ENCODE assay signal across 1 fruit fly cellular context in the genomic region with DNA sequence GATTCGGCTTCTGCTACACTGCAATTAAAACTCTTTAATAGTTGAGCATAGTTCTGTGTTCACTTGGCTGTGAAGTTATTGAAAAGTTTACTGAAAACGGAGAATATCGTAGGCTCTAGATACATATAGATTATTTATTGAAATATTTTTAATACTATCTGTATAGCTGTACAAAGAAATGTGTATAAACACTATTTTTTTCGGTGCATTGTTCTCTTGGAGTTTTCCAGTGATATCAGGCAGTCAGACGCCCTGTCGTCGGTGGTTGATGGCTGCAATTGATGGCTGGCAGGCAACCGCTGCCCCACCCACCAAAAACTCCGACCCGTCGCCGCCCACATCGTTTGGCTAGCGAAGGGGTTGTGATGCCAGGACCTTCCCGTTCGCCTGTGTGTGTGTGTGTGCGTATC.
TF ChIP-seq lines count a peak whose summit lies in the region.

No protein-coding gene starts in this region.

TF ChIP-seq in whole organism, embryonic, 481 proteins besides CTCF, POLR2A, EP300 and RAD21 (continued from another document and continues in another):
- TF ChIP-seq CG10274 (GFP tag; optimal IDR thresholded peaks at IDR 0.05; lab: Kevin White, UChicago), result no peak
- peak; percentile 40; the same call in 1 of the 2 replicates for TF ChIP-seq H2.0 (GFP tag; IDR thresholded peaks at IDR 0.05; lab: Robert Waterston, UW)
- peak; percentile 21; the same call in 1 of the 2 replicates for TF ChIP-seq onecut (GFP tag; IDR thresholded peaks at IDR 0.05; lab: Robert Waterston, UW)
- peak; percentile 54 for TF ChIP-seq CG6689 (GFP tag; IDR thresholded peaks at IDR 0.05; lab: Robert Waterston, UW)
- peak; percentile 21 for TF ChIP-seq CG18619 (GFP tag; optimal IDR thresholded peaks at IDR 0.05; lab: Kevin White, UChicago)
- TF ChIP-seq CG9817 (tag; optimal IDR thresholded peaks at IDR 0.05; lab: Kevin White, UChicago), result peak; percentile 13
- TF ChIP-seq bcd (GFP tag; optimal IDR thresholded peaks at IDR 0.05; lab: Kevin White, UChicago), result peak; percentile 37
- TF ChIP-seq CG11504 (tag; optimal IDR thresholded peaks at IDR 0.05; lab: Kevin White, UChicago), result peak; percentile 70
- peak; percentile 40 for TF ChIP-seq Ssrp (tag; optimal IDR thresholded peaks at IDR 0.05; lab: Kevin White, UChicago)
- TF ChIP-seq dmrt99B (tag; optimal IDR thresholded peaks at IDR 0.05; lab: Kevin White, UChicago), result peak; percentile 68
- peak; percentile 64 for TF ChIP-seq CG15601 (tag; optimal IDR thresholded peaks at IDR 0.05; lab: Kevin White, UChicago)
- peak in 1 of 3 experiments; percentile 60 for TF ChIP-seq lola (GFP tag; optimal IDR thresholded peaks at IDR 0.05; lab: Kevin White, UChicago)
- no peak for TF ChIP-seq HmgZ (tag; optimal IDR thresholded peaks at IDR 0.05; lab: Kevin White, UChicago)
- 0 out of 3 replicates have a peak, but pooled peaks have one; percentile 44 for TF ChIP-seq CG17361 (GFP tag; IDR thresholded peaks at IDR 0.05; lab: Robert Waterston, UW)
- TF ChIP-seq slou (GFP tag; optimal IDR thresholded peaks at IDR 0.05; lab: Kevin White, UChicago), result peak; percentile 34
- peak; percentile 50 for TF ChIP-seq Deaf1 (tag; optimal IDR thresholded peaks at IDR 0.05; lab: Kevin White, UChicago)
- peak; percentile 53 for TF ChIP-seq CG8388 (GFP tag; optimal IDR thresholded peaks at IDR 0.05; lab: Kevin White, UChicago)
- TF ChIP-seq dimm (GFP tag; IDR thresholded peaks at IDR 0.05; lab: Robert Waterston, UW), result no peak
- peak; percentile 56 for TF ChIP-seq Kr (GFP tag; optimal IDR thresholded peaks at IDR 0.05; lab: Kevin White, UChicago)
- peak; percentile 50 for TF ChIP-seq CG4820 (GFP tag; optimal IDR thresholded peaks at IDR 0.05; lab: Kevin White, UChicago)
- peak; percentile 43 for TF ChIP-seq Sox100B (GFP tag; optimal IDR thresholded peaks at IDR 0.05; lab: Kevin White, UChicago)
- TF ChIP-seq corto (GFP tag; optimal IDR thresholded peaks at IDR 0.05; lab: Kevin White, UChicago), result peak; percentile 39
- TF ChIP-seq luna (GFP tag; optimal IDR thresholded peaks at IDR 0.05; lab: Kevin White, UChicago), result no peak
- TF ChIP-seq CG9215 (GFP tag; IDR thresholded peaks at IDR 0.05; lab: Robert Waterston, UW), result 0 out of 2 replicates have a peak, but pooled peaks have one; percentile 6
- TF ChIP-seq Atf-2 (GFP tag; optimal IDR thresholded peaks at IDR 0.05; lab: Kevin White, UChicago), result no peak
- TF ChIP-seq az2 (GFP tag; optimal IDR thresholded peaks at IDR 0.05; lab: Kevin White, UChicago), result peak; percentile 38
- peak; percentile 57 for TF ChIP-seq D19A (tag; optimal IDR thresholded peaks at IDR 0.05; lab: Kevin White, UChicago)
- no peak for TF ChIP-seq ab (GFP tag; optimal IDR thresholded peaks at IDR 0.05; lab: Kevin White, UChicago)
- no peak for TF ChIP-seq CG11723 (GFP tag; optimal IDR thresholded peaks at IDR 0.05; lab: Kevin White, UChicago)
- peak; percentile 6 for TF ChIP-seq CG1602 (GFP tag; optimal IDR thresholded peaks at IDR 0.05; lab: Kevin White, UChicago)
- no peak for TF ChIP-seq pho (GFP tag; optimal IDR thresholded peaks at IDR 0.05; lab: Kevin White, UChicago)
- no peak for TF ChIP-seq Jarid2 (GFP tag; optimal IDR thresholded peaks at IDR 0.05; lab: Kevin White, UChicago)
- no peak for TF ChIP-seq pan (optimal IDR thresholded peaks at IDR 0.05; lab: Kevin White, UChicago)
- peak in 1 of 2 experiments; percentile 40 for TF ChIP-seq pan (GFP tag; optimal IDR thresholded peaks at IDR 0.05 in 1 of 2, IDR thresholded peaks at IDR 0.05 in 1 of 2)
- TF ChIP-seq gem (tag; optimal IDR thresholded peaks at IDR 0.05; lab: Kevin White, UChicago), result peak; percentile 74
- peak; percentile 63 for TF ChIP-seq CG7556 (GFP tag; optimal IDR thresholded peaks at IDR 0.05; lab: Kevin White, UChicago)
- no peak for TF ChIP-seq Dp (GFP tag; optimal IDR thresholded peaks at IDR 0.05; lab: Kevin White, UChicago)
- peak in 1 of 2 experiments; percentile 63 for TF ChIP-seq Hr51 (GFP tag; optimal IDR thresholded peaks at IDR 0.05; lab: Kevin White, UChicago)
- TF ChIP-seq CoRest (tag; optimal IDR thresholded peaks at IDR 0.05; lab: Kevin White, UChicago), result peak; percentile 54
- peak; percentile 2 for TF ChIP-seq CG13775 (GFP tag; optimal IDR thresholded peaks at IDR 0.05; lab: Kevin White, UChicago)
- peak; percentile 18 for TF ChIP-seq CG31388 (GFP tag; optimal IDR thresholded peaks at IDR 0.05; lab: Kevin White, UChicago)
- TF ChIP-seq prd (optimal IDR thresholded peaks at IDR 0.05; lab: Kevin White, UChicago), result no peak
- peak; percentile 54; the same call in 1 of the 3 replicates for TF ChIP-seq prd (GFP tag; IDR thresholded peaks at IDR 0.05; lab: Robert Waterston, UW)
- peak; percentile 56 for TF ChIP-seq CG18599 (GFP tag; optimal IDR thresholded peaks at IDR 0.05; lab: Kevin White, UChicago)
- TF ChIP-seq pros (GFP tag; optimal IDR thresholded peaks at IDR 0.05; lab: Kevin White, UChicago), result peak; percentile 83
- peak; percentile 43 for TF ChIP-seq Ptx1 (GFP tag; IDR thresholded peaks at IDR 0.05; lab: Robert Waterston, UW)
- peak; percentile 9 for TF ChIP-seq Abd-B (GFP tag; optimal IDR thresholded peaks at IDR 0.05; lab: Kevin White, UChicago)
- TF ChIP-seq CG12236 (GFP tag; optimal IDR thresholded peaks at IDR 0.05; lab: Kevin White, UChicago), result no peak
- TF ChIP-seq Xrp1 (GFP tag; IDR thresholded peaks at IDR 0.05; lab: Robert Waterston, UW), result peak; percentile 70; the same call in 1 of the 2 replicates
- peak; percentile 43 for TF ChIP-seq CG6254 (GFP tag; optimal IDR thresholded peaks at IDR 0.05; lab: Kevin White, UChicago)
- no peak for TF ChIP-seq Bdp1 (GFP tag; optimal IDR thresholded peaks at IDR 0.05; lab: Kevin White, UChicago)
- peak; percentile 43; the same call in 1 of the 3 replicates for TF ChIP-seq tgo (GFP tag; IDR thresholded peaks at IDR 0.05; lab: Robert Waterston, UW)
- TF ChIP-seq zf30C (GFP tag; optimal IDR thresholded peaks at IDR 0.05; lab: Kevin White, UChicago), result peak; percentile 72
- peak; percentile 66 for TF ChIP-seq HLH3B (GFP tag; IDR thresholded peaks at IDR 0.05; lab: Robert Waterston, UW)
- peak; percentile 49 for TF ChIP-seq lab (GFP tag; optimal IDR thresholded peaks at IDR 0.05; lab: Kevin White, UChicago)
- peak; percentile 5 for TF ChIP-seq CG12659 (GFP tag; optimal IDR thresholded peaks at IDR 0.05; lab: Kevin White, UChicago)
- peak; percentile 14 for TF ChIP-seq Max (GFP tag; optimal IDR thresholded peaks at IDR 0.05; lab: Kevin White, UChicago)
- peak; percentile 40; the same call in 1 of the 2 replicates for TF ChIP-seq sisA (GFP tag; IDR thresholded peaks at IDR 0.05; lab: Robert Waterston, UW)
- peak; percentile 28 for TF ChIP-seq ATbp (GFP tag; optimal IDR thresholded peaks at IDR 0.05; lab: Kevin White, UChicago)
- no peak for TF ChIP-seq ftz-f1 (GFP tag; optimal IDR thresholded peaks at IDR 0.05; lab: Kevin White, UChicago)
- peak; percentile 75 for TF ChIP-seq CG7839 (tag; optimal IDR thresholded peaks at IDR 0.05; lab: Kevin White, UChicago)
- peak; percentile 40; the same call in 1 of the 3 replicates for TF ChIP-seq croc (GFP tag; conservative IDR thresholded peaks at IDR 0.05; lab: Robert Waterston, UW)
- TF ChIP-seq unpg (GFP tag; optimal IDR thresholded peaks at IDR 0.05; lab: Kevin White, UChicago), result peak; percentile 61
- peak; percentile 49; the same call in 1 of the 2 replicates for TF ChIP-seq ranshi (GFP tag; IDR thresholded peaks at IDR 0.05; lab: Robert Waterston, UW)
- TF ChIP-seq ci (GFP tag; IDR thresholded peaks at IDR 0.05; lab: Robert Waterston, UW), result peak; percentile 69; the same call in 2 of the 3 replicates
- TF ChIP-seq CG33213 (GFP tag; optimal IDR thresholded peaks at IDR 0.05; lab: Kevin White, UChicago), result no peak
- peak in 1 of 2 experiments; percentile 75 for TF ChIP-seq eve (GFP tag; optimal IDR thresholded peaks at IDR 0.05; lab: Kevin White, UChicago)
- TF ChIP-seq hkb (optimal IDR thresholded peaks at IDR 0.05; lab: Kevin White, UChicago), result no peak
- peak; percentile 46; the same call in 1 of the 2 replicates for TF ChIP-seq hkb (GFP tag; IDR thresholded peaks at IDR 0.05; lab: Robert Waterston, UW)
- TF ChIP-seq Blimp-1 (GFP tag; optimal IDR thresholded peaks at IDR 0.05; lab: Kevin White, UChicago), result peak; percentile 49
- TF ChIP-seq CG17328 (GFP tag; IDR thresholded peaks at IDR 0.05; lab: Robert Waterston, UW), result peak; percentile 44; the same call in 1 of the 2 replicates
- TF ChIP-seq gcm (GFP tag; optimal IDR thresholded peaks at IDR 0.05; lab: Kevin White, UChicago), result peak; percentile 5
- peak; percentile 58 for TF ChIP-seq CG8924 (tag; optimal IDR thresholded peaks at IDR 0.05; lab: Kevin White, UChicago)
- TF ChIP-seq Nf-YC (tag; optimal IDR thresholded peaks at IDR 0.05; lab: Kevin White, UChicago), result peak; percentile 50
- no peak for TF ChIP-seq CG8478 (optimal IDR thresholded peaks at IDR 0.05; lab: Kevin White, UChicago)
- peak; percentile 33 for TF ChIP-seq pum (GFP tag; optimal IDR thresholded peaks at IDR 0.05; lab: Kevin White, UChicago)
- no peak for TF ChIP-seq CG14965 (GFP tag; optimal IDR thresholded peaks at IDR 0.05; lab: Kevin White, UChicago; ENCODE audit: borderline replicate concordance)
- TF ChIP-seq CG6854 (GFP tag; optimal IDR thresholded peaks at IDR 0.05; lab: Kevin White, UChicago), result no peak
- TF ChIP-seq Xbp1 (GFP tag; optimal IDR thresholded peaks at IDR 0.05; lab: Kevin White, UChicago), result peak; percentile 22
- TF ChIP-seq Stat92E (GFP tag; optimal IDR thresholded peaks at IDR 0.05; lab: Kevin White, UChicago), result peak in 1 of 3 experiments; percentile 25
- TF ChIP-seq CG2202 (tag; optimal IDR thresholded peaks at IDR 0.05; lab: Kevin White, UChicago), result peak; percentile 18
- 0 out of 2 replicates have a peak, but pooled peaks have one; percentile 28 for TF ChIP-seq CG32532 (GFP tag; IDR thresholded peaks at IDR 0.05; lab: Robert Waterston, UW)
- TF ChIP-seq bsh (GFP tag; optimal IDR thresholded peaks at IDR 0.05; lab: Kevin White, UChicago), result peak in 1 of 2 experiments; percentile 77
- peak; percentile 12 for TF ChIP-seq CG1603 (tag; optimal IDR thresholded peaks at IDR 0.05; lab: Kevin White, UChicago)
- TF ChIP-seq ac (GFP tag; optimal IDR thresholded peaks at IDR 0.05; lab: Kevin White, UChicago), result no peak
- TF ChIP-seq ssp (GFP tag; IDR thresholded peaks at IDR 0.05; lab: Robert Waterston, UW), result 0 out of 2 replicates have a peak, but pooled peaks have one; percentile 5
- TF ChIP-seq rib (GFP tag; IDR thresholded peaks at IDR 0.05; lab: Robert Waterston, UW), result no peak
- no peak for TF ChIP-seq CG9797 (GFP tag; optimal IDR thresholded peaks at IDR 0.05; lab: Kevin White, UChicago)
- TF ChIP-seq CG15696 (tag; optimal IDR thresholded peaks at IDR 0.05; lab: Kevin White, UChicago), result no peak
- TF ChIP-seq tin (GFP tag; optimal IDR thresholded peaks at IDR 0.05; lab: Kevin White, UChicago), result peak; percentile 54
- no peak for TF ChIP-seq gt (GFP tag; IDR thresholded peaks at IDR 0.05; lab: Robert Waterston, UW)
- TF ChIP-seq Hmr (GFP tag; optimal IDR thresholded peaks at IDR 0.05; lab: Kevin White, UChicago), result peak; percentile 35
- peak; percentile 66 for TF ChIP-seq CG9727 (GFP tag; optimal IDR thresholded peaks at IDR 0.05; lab: Kevin White, UChicago)
- TF ChIP-seq CG17385 (GFP tag; optimal IDR thresholded peaks at IDR 0.05; lab: Kevin White, UChicago), result peak; percentile 14
- TF ChIP-seq org-1 (GFP tag; optimal IDR thresholded peaks at IDR 0.05; lab: Kevin White, UChicago), result peak; percentile 1
- TF ChIP-seq CG18262 (tag; optimal IDR thresholded peaks at IDR 0.05; lab: Kevin White, UChicago), result peak; percentile 61
- peak; percentile 10 for TF ChIP-seq Nf-YB (GFP tag; optimal IDR thresholded peaks at IDR 0.05; lab: Kevin White, UChicago)
- peak; percentile 16 for TF ChIP-seq CG12219 (GFP tag; optimal IDR thresholded peaks at IDR 0.05; lab: Kevin White, UChicago)
- peak in 1 of 2 experiments; percentile 15 for TF ChIP-seq Pdp1 (GFP tag; optimal IDR thresholded peaks at IDR 0.05; lab: Kevin White, UChicago)
- TF ChIP-seq CG10147 (GFP tag; optimal IDR thresholded peaks at IDR 0.05; lab: Kevin White, UChicago), result peak; percentile 64
- peak; percentile 63 for TF ChIP-seq CG12391 (tag; optimal IDR thresholded peaks at IDR 0.05; lab: Kevin White, UChicago)
- peak; percentile 57 for TF ChIP-seq grau (tag; optimal IDR thresholded peaks at IDR 0.05; lab: Kevin White, UChicago)
- 0 out of 2 replicates have a peak, but pooled peaks have one; percentile 10 for TF ChIP-seq ap (GFP tag; IDR thresholded peaks at IDR 0.05; lab: Robert Waterston, UW)
- peak; percentile 29 for TF ChIP-seq CG18476 (GFP tag; optimal IDR thresholded peaks at IDR 0.05; lab: Kevin White, UChicago)
- TF ChIP-seq row (GFP tag; IDR thresholded peaks at IDR 0.05; lab: Robert Waterston, UW), result peak; percentile 69
- peak; percentile 56 for TF ChIP-seq CG2678 (tag; optimal IDR thresholded peaks at IDR 0.05; lab: Kevin White, UChicago)
- peak; percentile 29 for TF ChIP-seq phol (tag; optimal IDR thresholded peaks at IDR 0.05; lab: Kevin White, UChicago)
- TF ChIP-seq lmd (GFP tag; IDR thresholded peaks at IDR 0.05; lab: Robert Waterston, UW), result peak; percentile 23; the same call in 1 of the 2 replicates
- TF ChIP-seq sc (optimal IDR thresholded peaks at IDR 0.05; lab: Kevin White, UChicago), result no peak
- peak; percentile 7 for TF ChIP-seq sc (GFP tag; optimal IDR thresholded peaks at IDR 0.05; lab: Kevin White, UChicago)
- TF ChIP-seq dmrt11E (tag; optimal IDR thresholded peaks at IDR 0.05; lab: Kevin White, UChicago), result peak; percentile 61
- peak; percentile 51; the same call in 1 of the 3 replicates for TF ChIP-seq zfh1 (GFP tag; IDR thresholded peaks at IDR 0.05; lab: Robert Waterston, UW)
- no peak for TF ChIP-seq D (optimal IDR thresholded peaks at IDR 0.05; lab: Kevin White, UChicago)
- peak; percentile 49 for TF ChIP-seq D (GFP tag; optimal IDR thresholded peaks at IDR 0.05; lab: Kevin White, UChicago)
- peak; percentile 49 for TF ChIP-seq CG31441 (GFP tag; IDR thresholded peaks at IDR 0.05; lab: Robert Waterston, UW)
- no peak for TF ChIP-seq zfh2 (GFP tag; optimal IDR thresholded peaks at IDR 0.05; lab: Kevin White, UChicago)
- TF ChIP-seq Myb (GFP tag; optimal IDR thresholded peaks at IDR 0.05; lab: Kevin White, UChicago), result no peak
- TF ChIP-seq Ravus (GFP tag; IDR thresholded peaks at IDR 0.05; lab: Robert Waterston, UW), result no peak
- TF ChIP-seq Dfd (GFP tag; optimal IDR thresholded peaks at IDR 0.05; lab: Kevin White, UChicago), result no peak
- peak; percentile 60 for TF ChIP-seq stc (GFP tag; IDR thresholded peaks at IDR 0.05; lab: Robert Waterston, UW)
- TF ChIP-seq tio (GFP tag; optimal IDR thresholded peaks at IDR 0.05; lab: Kevin White, UChicago), result no peak
- TF ChIP-seq CG10543 (GFP tag; optimal IDR thresholded peaks at IDR 0.05; lab: Kevin White, UChicago), result no peak
- 0 out of 3 replicates have a peak, but pooled peaks have one; percentile 26 for TF ChIP-seq H15 (GFP tag; IDR thresholded peaks at IDR 0.05; lab: Robert Waterston, UW)
- TF ChIP-seq nerfin-1 (tag; optimal IDR thresholded peaks at IDR 0.05; lab: Kevin White, UChicago), result peak; percentile 47
